Fruit fly (Drosophila melanogaster) whole organism, embryonic: ENCODE results near the gene Ugt303B1.

ENCODE experiments used
- Bgb ChIP-seq: fragments of 200-800 bp; sonication (Bioruptor generic); IDR thresholded peaks from 2 replicates; pipeline ENCODE4 v1.3.6; 2022; ENCODE audit warnings: missing biosample characterization, missing genetic modification characterization; ENCODE audit not compliant: partially characterized antibody
- CG11247 ChIP-seq: fragments of 200-800 bp; sonication (Bioruptor generic); IDR thresholded peaks from 2 replicates; pipeline ENCODE4 v1.3.6; 2022; ENCODE audit warnings: missing biosample characterization, missing genetic modification characterization
- CG12071 ChIP-seq: fragments of 200-800 bp; sonication (Bioruptor generic); optimal IDR thresholded peaks from 3 replicates; lab custom pipeline; 2018; ENCODE audit warnings: missing biosample characterization, mild to moderate bottlenecking, missing genetic modification characterization
- CG14014 ChIP-seq: fragments of 200-800 bp; sonication (Bioruptor generic); IDR thresholded peaks from 2 replicates; pipeline ENCODE4 v1.3.6; 2022; ENCODE audit warnings: missing biosample characterization, missing genetic modification characterization
- CG14860 ChIP-seq: fragments of 200-800 bp; sonication (Bioruptor generic); IDR thresholded peaks from 3 replicates; pipeline ENCODE4 v1.3.6; 2022; ENCODE audit warnings: missing biosample characterization, missing genetic modification characterization; ENCODE audit not compliant: partially characterized antibody
- CG15073 ChIP-seq: fragments of 200-800 bp; sonication (Bioruptor generic); optimal IDR thresholded peaks from 2 replicates; lab custom pipeline; 2016; ENCODE audit warnings: missing biosample characterization, missing genetic modification characterization
- CG15696 ChIP-seq: fragments of 200-800 bp; sonication (Bioruptor generic); optimal IDR thresholded peaks from 2 replicates; lab custom pipeline; 2019; ENCODE audit warnings: missing biosample characterization, mild to moderate bottlenecking, missing genetic modification characterization, moderate library complexity
- CG1603 ChIP-seq: fragments of 200-800 bp; sonication (Bioruptor generic); optimal IDR thresholded peaks from 2 replicates; lab custom pipeline; 2019; ENCODE audit warnings: missing biosample characterization, mild to moderate bottlenecking, missing genetic modification characterization, moderate library complexity
- CG16813 ChIP-seq: fragments of 200-800 bp; sonication (Bioruptor generic); IDR thresholded peaks from 3 replicates; pipeline ENCODE4 v1.3.6; 2022; ENCODE audit warnings: missing biosample characterization, missing genetic modification characterization; ENCODE audit not compliant: partially characterized antibody
- CG17361 ChIP-seq: fragments of 200-800 bp; sonication (Bioruptor generic); IDR thresholded peaks from 3 replicates; pipeline ENCODE4 v1.3.6; 2022; ENCODE audit warnings: missing biosample characterization, missing genetic modification characterization
- CG18599 ChIP-seq: fragments of 200-800 bp; sonication (Bioruptor generic); optimal IDR thresholded peaks from 3 replicates; lab custom pipeline; 2017; ENCODE audit warnings: missing biosample characterization, missing genetic modification characterization, mild to moderate bottlenecking, moderate library complexity, missing genetic modification reagents
- CG30403 ChIP-seq: fragments of 200-800 bp; sonication (Bioruptor generic); optimal IDR thresholded peaks from 3 replicates; lab custom pipeline; 2016; ENCODE audit warnings: missing biosample characterization, missing genetic modification characterization
- CG6175 ChIP-seq: fragments of 200-800 bp; sonication (Bioruptor generic); IDR thresholded peaks from 3 replicates; pipeline ENCODE4 v1.3.6; 2022; ENCODE audit warnings: missing biosample characterization, missing genetic modification characterization
- CG7839 ChIP-seq: fragments of 200-800 bp; sonication (Bioruptor generic); optimal IDR thresholded peaks from 3 replicates; lab custom pipeline; 2018; ENCODE audit warnings: missing biosample characterization, mild to moderate bottlenecking, missing genetic modification characterization, moderate library complexity
- CG7963 ChIP-seq: fragments of 200-800 bp; sonication (Bioruptor generic); IDR thresholded peaks from 3 replicates; pipeline ENCODE4 v1.3.6; 2022; ENCODE audit warnings: missing biosample characterization, missing genetic modification characterization; ENCODE audit not compliant: partially characterized antibody
- CG8359 ChIP-seq: fragments of 200-800 bp; sonication (Bioruptor generic); optimal IDR thresholded peaks from 2 replicates; lab custom pipeline; 2017; ENCODE audit warnings: missing biosample characterization, mild to moderate bottlenecking, missing genetic modification characterization, borderline replicate concordance
- D19A ChIP-seq: fragments of 200-800 bp; optimal IDR thresholded peaks from 3 replicates; lab custom pipeline; 2019; ENCODE audit warnings: missing biosample characterization, mild to moderate bottlenecking, missing genetic modification characterization, moderate library complexity
- D19B ChIP-seq: fragments of 200-800 bp; sonication (Bioruptor generic); optimal IDR thresholded peaks from 2 replicates; lab custom pipeline; 2017; ENCODE audit warnings: missing biosample characterization, mild to moderate bottlenecking, missing genetic modification characterization
- Deaf1 ChIP-seq: fragments of 200-800 bp; optimal IDR thresholded peaks from 3 replicates; lab custom pipeline; 2019; ENCODE audit warnings: missing biosample characterization, mild to moderate bottlenecking, missing genetic modification characterization, moderate library complexity
- Dek ChIP-seq: fragments of 200-800 bp; sonication (Bioruptor generic); optimal IDR thresholded peaks from 3 replicates; lab custom pipeline; 2019; ENCODE audit warnings: missing biosample characterization, mild to moderate bottlenecking, missing genetic modification characterization, moderate library complexity
- Doc3 ChIP-seq: fragments of 200-800 bp; sonication (Bioruptor generic); IDR thresholded peaks from 3 replicates; pipeline ENCODE4 v1.3.6; 2022; ENCODE audit warnings: missing biosample characterization, missing genetic modification characterization; ENCODE audit not compliant: partially characterized antibody
- HHEX ChIP-seq: fragments of 200-800 bp; sonication (Bioruptor generic); optimal IDR thresholded peaks from 3 replicates; lab custom pipeline; 2017; ENCODE audit warnings: missing biosample characterization, mild to moderate bottlenecking, missing genetic modification characterization, missing genetic modification reagents
- HLH3B ChIP-seq: fragments of 200-800 bp; sonication (Bioruptor generic); IDR thresholded peaks from 2 replicates; pipeline ENCODE4 v1.3.6; 2022; ENCODE audit warnings: missing biosample characterization, missing genetic modification characterization
- HmgZ ChIP-seq: fragments of 200-800 bp; sonication (Bioruptor generic); optimal IDR thresholded peaks from 2 replicates; lab custom pipeline; 2018; ENCODE audit warnings: missing biosample characterization, mild to moderate bottlenecking, missing genetic modification characterization
- Jarid2 ChIP-seq: fragments of 200-800 bp; sonication (Bioruptor generic); optimal IDR thresholded peaks from 3 replicates; lab custom pipeline; 2017; ENCODE audit warnings: mild to moderate bottlenecking, missing biosample characterization, missing genetic modification reagents, missing genetic modification characterization
- Med ChIP-seq: fragments of 200-800 bp; sonication (Bioruptor generic); peaks from one replicate; lab custom pipeline; 2016; ENCODE audit warnings: missing biosample characterization, missing genetic modification characterization, mild to moderate bottlenecking, inconsistent platforms, moderate library complexity
- Meics ChIP-seq: fragments of 200-800 bp; sonication (Bioruptor generic); optimal IDR thresholded peaks from 2 replicates; lab custom pipeline; 2017; ENCODE audit warnings: missing biosample characterization, mild to moderate bottlenecking, missing genetic modification characterization
- Pdp1 ChIP-seq, 2 experiments: fragments of 200-800 bp; sonication (Bioruptor generic); optimal IDR thresholded peaks; 3 replicates each; lab custom pipeline; 2016; ENCODE audit warnings: missing biosample characterization in 2 of 2, missing genetic modification characterization in 2 of 2, mild to moderate bottlenecking in 1 of 2, moderate library complexity in 1 of 2
- Six4 ChIP-seq: fragments of 200-800 bp; sonication (Bioruptor generic); optimal IDR thresholded peaks from 2 replicates; lab custom pipeline; 2016; ENCODE audit warnings: missing biosample characterization, missing genetic modification characterization
- Tbp ChIP-seq: fragments of >200 bp; optimal IDR thresholded peaks from 2 replicates; lab custom pipeline; 2018; ENCODE audit warnings: missing biosample characterization, missing genetic modification characterization
- amos ChIP-seq: fragments of 200-800 bp; sonication (Bioruptor generic); IDR thresholded peaks from 2 replicates; pipeline ENCODE4 v1.3.6; 2022; ENCODE audit warnings: missing biosample characterization, missing genetic modification characterization; ENCODE audit not compliant: partially characterized antibody
- dysf ChIP-seq: fragments of 200-800 bp; sonication (Bioruptor generic); IDR thresholded peaks from 3 replicates; pipeline ENCODE4 v1.3.6; 2022; ENCODE audit warnings: missing biosample characterization, missing genetic modification characterization
- eyg ChIP-seq: fragments of 200-800 bp; sonication (Bioruptor generic); optimal IDR thresholded peaks from 3 replicates; lab custom pipeline; 2016; ENCODE audit warnings: missing biosample characterization, missing genetic modification characterization
- ftz-f1 ChIP-seq: fragments of 200-800 bp; sonication (Bioruptor generic); optimal IDR thresholded peaks from 2 replicates; lab custom pipeline; 2016; ENCODE audit warnings: missing biosample characterization, missing genetic modification characterization
- gcm ChIP-seq: fragments of 200-800 bp; sonication (Bioruptor generic); optimal IDR thresholded peaks from 2 replicates; lab custom pipeline; 2019; ENCODE audit warnings: missing biosample characterization, mild to moderate bottlenecking, missing genetic modification characterization, moderate library complexity
- ham ChIP-seq: fragments of 200-800 bp; sonication (Bioruptor generic); IDR thresholded peaks from 2 replicates; pipeline ENCODE4 v1.3.6; 2022; ENCODE audit warnings: missing biosample characterization, missing genetic modification characterization
- her ChIP-seq: fragments of 200-800 bp; sonication (Bioruptor generic); optimal IDR thresholded peaks from 2 replicates; lab custom pipeline; 2016; ENCODE audit warnings: missing biosample characterization, missing genetic modification characterization
- inv ChIP-seq: fragments of 200-800 bp; sonication (Bioruptor generic); IDR thresholded peaks from 2 replicates; pipeline ENCODE4 v1.3.6; 2022; ENCODE audit warnings: missing biosample characterization, missing genetic modification characterization; ENCODE audit not compliant: partially characterized antibody
- knrl ChIP-seq: fragments of 200-800 bp; sonication (Bioruptor generic); IDR thresholded peaks from 3 replicates; pipeline ENCODE4 v1.3.6; 2022; ENCODE audit warnings: missing biosample characterization, missing genetic modification characterization; ENCODE audit not compliant: partially characterized antibody
- pnt ChIP-seq: fragments of 200-800 bp; sonication (Bioruptor generic); optimal IDR thresholded peaks from 3 replicates; lab custom pipeline; 2016; ENCODE audit warnings: missing biosample characterization, missing genetic modification characterization
- row ChIP-seq: fragments of 200-800 bp; sonication (Bioruptor generic); IDR thresholded peaks from 3 replicates; pipeline ENCODE4 v1.3.6; 2022; ENCODE audit warnings: missing biosample characterization, missing genetic modification characterization
- sd ChIP-seq: fragments of 200-800 bp; sonication (Bioruptor generic); optimal IDR thresholded peaks from 3 replicates; lab custom pipeline; 2018; ENCODE audit warnings: missing biosample characterization, mild to moderate bottlenecking, missing genetic modification characterization, moderate library complexity
- sens-2 ChIP-seq: fragments of 200-800 bp; sonication (Bioruptor generic); IDR thresholded peaks from 2 replicates; pipeline ENCODE4 v1.3.6; 2022; ENCODE audit warnings: missing biosample characterization, missing genetic modification characterization
- sima ChIP-seq: fragments of 200-800 bp; sonication (Bioruptor generic); optimal IDR thresholded peaks from 2 replicates; lab custom pipeline; 2016; ENCODE audit warnings: missing biosample characterization, missing genetic modification characterization
- stwl ChIP-seq: fragments of 200-800 bp; sonication (Bioruptor generic); optimal IDR thresholded peaks from 3 replicates; lab custom pipeline; 2018; ENCODE audit warnings: missing biosample characterization, mild to moderate bottlenecking, missing genetic modification characterization, moderate library complexity
- sug ChIP-seq: fragments of 200-800 bp; optimal IDR thresholded peaks from 2 replicates; lab custom pipeline; 2019; ENCODE audit warnings: missing biosample characterization, mild to moderate bottlenecking, missing genetic modification characterization, moderate library complexity
- tin ChIP-seq: fragments of 200-800 bp; sonication (Bioruptor generic); optimal IDR thresholded peaks from 3 replicates; lab custom pipeline; 2016; ENCODE audit warnings: missing biosample characterization, missing genetic modification characterization
- ttk ChIP-seq: fragments of 200-800 bp; sonication (Bioruptor generic); IDR thresholded peaks from 2 replicates; pipeline ENCODE4 v2.1.2; 2022; ENCODE audit warnings: missing biosample characterization, missing genetic modification characterization
- zfh1 ChIP-seq: fragments of 200-800 bp; sonication (Bioruptor generic); IDR thresholded peaks from 3 replicates; pipeline ENCODE4 v1.3.6; 2022; ENCODE audit warnings: missing biosample characterization, missing genetic modification characterization

Gene Ugt303B1

dm6 chr3R:23526069-23526468 lies 10.4 kb downstream of the Ugt303B1 start (continued):
- TF ChIP-seq Med (GFP tag; lab: Kevin White, UChicago) (peak; percentile 82), zfh1 (GFP tag; lab: Robert Waterston, UW) (peak; percentile 39; the same call in 1 of the 3 replicates), CG14014 (GFP tag; lab: Robert Waterston, UW) (peak; percentile 54; the same call in 1 of the 2 replicates), D19A (peak; percentile 29), ftz-f1 (GFP tag; lab: Kevin White, UChicago) (peak; percentile 18), dysf (GFP tag; lab: Robert Waterston, UW) (0 out of 3 replicates have a peak, but pooled peaks have one; percentile 30), ham (no peak), HLH3B (peak; percentile 38; the same call in 1 of the 2 replicates), CG11247 (GFP tag; lab: Robert Waterston, UW) (0 out of 2 replicates have a peak, but pooled peaks have one; percentile 41), ttk (0 out of 2 replicates have a peak, but pooled peaks have one; percentile 35), CG18599 (peak; percentile 16), pnt (GFP tag; lab: Kevin White, UChicago) (peak; percentile 18), CG12071 (peak; percentile 22), sens-2 (GFP tag; lab: Robert Waterston, UW) (no peak), Meics (GFP tag; lab: Kevin White, UChicago) (peak; percentile 13), gcm (GFP tag; lab: Kevin White, UChicago) (no peak)

- no peak for TF ChIP-seq tin
- no peak for TF ChIP-seq CG30403
- no peak for TF ChIP-seq CG7839 (tag; lab: Kevin White, UChicago)
- TF ChIP-seq CG6175, result no peak
- no peak for TF ChIP-seq sima (GFP tag; lab: Kevin White, UChicago)
- TF ChIP-seq CG15073, result no peak
- TF ChIP-seq knrl, result peak; percentile 67
- no peak for TF ChIP-seq eyg
- no peak for TF ChIP-seq row (GFP tag; lab: Robert Waterston, UW)
- TF ChIP-seq D19B (GFP tag; lab: Kevin White, UChicago), result no peak
- no peak for TF ChIP-seq her (GFP tag; lab: Kevin White, UChicago)
- peak; percentile 42; the same call in 1 of the 2 replicates for TF ChIP-seq inv (GFP tag; lab: Robert Waterston, UW)
- peak; percentile 78 for TF ChIP-seq Bgb (GFP tag; lab: Robert Waterston, UW)
- TF ChIP-seq stwl (tag; lab: Kevin White, UChicago), result peak; percentile 40
- no peak for TF ChIP-seq CG15696
- TF ChIP-seq CG8359 (GFP tag; lab: Kevin White, UChicago), result no peak
- TF ChIP-seq HmgZ, result peak; percentile 27
- TF ChIP-seq Jarid2 (GFP tag; lab: Kevin White, UChicago), result no peak
- TF ChIP-seq sug (tag; lab: Kevin White, UChicago), result no peak
- TF ChIP-seq Tbp, result no peak
- no peak for TF ChIP-seq Doc3
- TF ChIP-seq CG7963 (GFP tag; lab: Robert Waterston, UW), result 0 out of 3 replicates have a peak, but pooled peaks have one; percentile 23
- TF ChIP-seq HHEX (GFP tag; lab: Kevin White, UChicago), result no peak
- no peak for TF ChIP-seq Six4
- peak; percentile 68 for TF ChIP-seq amos (GFP tag; lab: Robert Waterston, UW)
- no peak for TF ChIP-seq CG17361 (GFP tag; lab: Robert Waterston, UW)
- TF ChIP-seq Dek (tag; lab: Kevin White, UChicago), result peak; percentile 5
- TF ChIP-seq CG14860 (GFP tag; lab: Robert Waterston, UW), result peak; percentile 46; the same call in 1 of the 3 replicates
- no peak for TF ChIP-seq Pdp1 (GFP tag; optimal IDR thresholded peaks at IDR 0.05; lab: Kevin White, UChicago)
- TF ChIP-seq CG1603 (tag; lab: Kevin White, UChicago), result no peak
- TF ChIP-seq CG16813 (GFP tag; lab: Robert Waterston, UW), result peak; percentile 65
- no peak for TF ChIP-seq Deaf1 (tag; lab: Kevin White, UChicago)
- peak; percentile 60 for TF ChIP-seq sd (tag; lab: Kevin White, UChicago)
These were observed 14.2 kb downstream of the Ugt303B1 start for dm6 chr3R:23522296-23522695.
